Worm (Caenorhabditis elegans) whole organism, L4 larva: ENCODE measurements around the gene R01B10.2.

Experiments
- D1046.2 ChIP-seq: fragments of 200-800 bp; sonication (Bioruptor generic); IDR thresholded peaks from 2 replicates; pipeline ENCODE4 v1.3.6; 2022; ENCODE audit warnings: missing genetic modification characterization, missing compliant biosample characterization
- F26F4.8 ChIP-seq: fragments of 200-800 bp; sonication (Bioruptor generic); conservative IDR thresholded peaks from 2 replicates; pipeline ENCODE4 v1.3.6; 2022; ENCODE audit warnings: missing genetic modification characterization, missing compliant biosample characterization
- F37D6.2 ChIP-seq: sonication (generic microtip); optimal IDR thresholded peaks from 2 replicates; lab custom pipeline; 2016; ENCODE audit warnings: mild to moderate bottlenecking, missing genetic modification characterization, missing compliant biosample characterization
- F49E8.2 ChIP-seq: sonication (generic microtip); optimal IDR thresholded peaks from 2 replicates; lab custom pipeline; 2016; ENCODE audit warnings: missing compliant biosample characterization, mild to moderate bottlenecking, missing genetic modification characterization, borderline replicate concordance
- Y48G9A.11 ChIP-seq: fragments of 200-800 bp; sonication (Bioruptor generic); IDR thresholded peaks from 2 replicates; pipeline ENCODE4 v1.3.6; 2022; ENCODE audit warnings: missing genetic modification reagents, missing genetic modification characterization, missing compliant biosample characterization
- Y75B8A.6 ChIP-seq: fragments of 200-800 bp; sonication (Bioruptor generic); IDR thresholded peaks from 2 replicates; pipeline ENCODE4 v1.3.6; 2022; ENCODE audit warnings: missing genetic modification reagents, missing genetic modification characterization, missing compliant biosample characterization
- ZK337.2 ChIP-seq: fragments of 200-800 bp; sonication (Bioruptor generic); IDR thresholded peaks from 2 replicates; pipeline ENCODE4 v1.3.6; 2022; ENCODE audit warnings: missing genetic modification reagents, missing genetic modification characterization, missing compliant biosample characterization
- ceh-44 ChIP-seq: fragments of 200-800 bp; sonication (Bioruptor generic); IDR thresholded peaks from 2 replicates; pipeline ENCODE4 v1.3.6; 2022; ENCODE audit warnings: missing genetic modification reagents, missing genetic modification characterization, missing compliant biosample characterization
- ceh-62 ChIP-seq: sonication (generic microtip); optimal IDR thresholded peaks from 2 replicates; lab custom pipeline; 2017; ENCODE audit warnings: missing biosample characterization, missing genetic modification characterization
- ceh-82 ChIP-seq: sonication (generic microtip); optimal IDR thresholded peaks from 2 replicates; lab custom pipeline; 2017; ENCODE audit warnings: missing biosample characterization, missing genetic modification characterization
- cey-2 ChIP-seq: sonication (generic microtip); optimal IDR thresholded peaks from 3 replicates; lab custom pipeline; 2017; ENCODE audit warnings: missing genetic modification characterization, mild to moderate bottlenecking, missing compliant biosample characterization, antibody characterized with exemption, borderline replicate concordance; ENCODE audit not compliant: insufficient read depth
- daf-8 ChIP-seq: fragments of 200-800 bp; sonication (Bioruptor generic); IDR thresholded peaks from 2 replicates; pipeline ENCODE4 v1.3.6; 2022; ENCODE audit warnings: missing genetic modification characterization, missing compliant biosample characterization
- dpl-1 ChIP-seq: fragments of 150-350 bp; optimal IDR thresholded peaks from 2 replicates; lab custom pipeline; 2014; ENCODE audit warnings: missing biosample characterization, missing genetic modification reagents, missing genetic modification characterization
- duxl-1 ChIP-seq: sonication (generic microtip); optimal IDR thresholded peaks from 2 replicates; lab custom pipeline; 2016; ENCODE audit warnings: mild to moderate bottlenecking, missing genetic modification characterization, moderate library complexity, missing compliant biosample characterization; ENCODE audit not compliant: poor library complexity
- dve-1 ChIP-seq: sonication (generic microtip); optimal IDR thresholded peaks from 2 replicates; lab custom pipeline; 2017; ENCODE audit warnings: antibody characterized with exemption, mild to moderate bottlenecking, missing genetic modification characterization, missing compliant biosample characterization; ENCODE audit not compliant: insufficient read depth
- egl-27 ChIP-seq: sonication (generic microtip); optimal IDR thresholded peaks from 3 replicates; lab custom pipeline; 2017; ENCODE audit warnings: missing biosample characterization, missing genetic modification reagents, missing genetic modification characterization
- fkh-10 ChIP-seq: fragments of 150-350 bp; optimal IDR thresholded peaks from 2 replicates; lab custom pipeline; 2014; ENCODE audit warnings: missing biosample characterization, missing genetic modification reagents, missing genetic modification characterization
- hif-1 ChIP-seq, 2 experiments: sonication (generic microtip); optimal IDR thresholded peaks; 2 replicates each; lab custom pipeline; 2016 to 2017; ENCODE audit warnings: missing compliant biosample characterization in 2 of 2, missing genetic modification characterization in 2 of 2, missing genetic modification reagents in 2 of 2, missing genotype in 2 of 2, mild to moderate bottlenecking in 1 of 2
- hmg-1.1 ChIP-seq: fragments of 200-800 bp; sonication (Bioruptor generic); IDR thresholded peaks from 2 replicates; pipeline ENCODE4 v1.3.6; 2022; ENCODE audit warnings: missing genetic modification reagents, missing genetic modification characterization, missing compliant biosample characterization
- lin-1 ChIP-seq: fragments of 200-800 bp; sonication (Bioruptor generic); IDR thresholded peaks from 2 replicates; pipeline ENCODE4 v1.3.6; 2022; ENCODE audit warnings: missing genetic modification reagents, missing genetic modification characterization, missing compliant biosample characterization
- lin-13 ChIP-seq: fragments of 150-350 bp; optimal IDR thresholded peaks from 2 replicates; lab custom pipeline; 2014; ENCODE audit warnings: missing biosample characterization, missing genetic modification reagents, missing genetic modification characterization
- lin-38 ChIP-seq: fragments of 200-800 bp; sonication (Bioruptor generic); IDR thresholded peaks from 2 replicates; pipeline ENCODE4 v1.3.6; 2022; ENCODE audit warnings: missing genetic modification reagents, missing genetic modification characterization, missing compliant biosample characterization
- lir-3 ChIP-seq: sonication (generic microtip); optimal IDR thresholded peaks from 2 replicates; lab custom pipeline; 2016; ENCODE audit warnings: mild to moderate bottlenecking, missing genetic modification characterization, missing compliant biosample characterization
- madf-5 ChIP-seq, 2 experiments: fragments of 200-800 bp; sonication (Bioruptor generic); IDR thresholded peaks; 2 replicates each; pipeline ENCODE4 v1.3.6; 2022; ENCODE audit warnings: missing compliant biosample characterization in 2 of 2, missing genetic modification characterization in 2 of 2
- mdl-1 ChIP-seq, 2 experiments: fragments of 150-350 bp in 1 of 2; sonication (generic microtip) in 1 of 2; optimal IDR thresholded peaks; 2 replicates each; lab custom pipeline; 2014 to 2017; ENCODE audit warnings: missing biosample characterization in 2 of 2, missing genetic modification characterization in 2 of 2
- mep-1 ChIP-seq: fragments of 150-350 bp; sonication (generic microtip); optimal IDR thresholded peaks from 3 replicates; lab custom pipeline; 2014; ENCODE audit warnings: missing biosample characterization, missing genetic modification characterization
- nhr-102 ChIP-seq: sonication (generic microtip); optimal IDR thresholded peaks from 2 replicates; lab custom pipeline; 2016; ENCODE audit warnings: mild to moderate bottlenecking, missing genetic modification characterization, moderate library complexity, missing compliant biosample characterization
- nhr-237 ChIP-seq: sonication (generic microtip); optimal IDR thresholded peaks from 2 replicates; lab custom pipeline; 2017; ENCODE audit warnings: missing biosample characterization, missing genetic modification characterization
- nhr-42 ChIP-seq: fragments of 200-800 bp; sonication (Bioruptor generic); IDR thresholded peaks from 2 replicates; pipeline ENCODE4 v1.3.6; 2022; ENCODE audit warnings: missing genetic modification characterization, missing compliant biosample characterization
- nhr-6 ChIP-seq: fragments of 150-350 bp; optimal IDR thresholded peaks from 2 replicates; lab custom pipeline; 2014; ENCODE audit warnings: missing biosample characterization, missing genetic modification characterization
- nhr-77 ChIP-seq: fragments of 150-350 bp; optimal IDR thresholded peaks from 2 replicates; lab custom pipeline; 2014; ENCODE audit warnings: missing biosample characterization, missing genetic modification characterization
- php-3 ChIP-seq: fragments of 200-800 bp; sonication (Bioruptor generic); IDR thresholded peaks from 2 replicates; pipeline ENCODE4 v1.3.6; 2022; ENCODE audit warnings: missing genetic modification reagents, missing genetic modification characterization, missing compliant biosample characterization
- saeg-2 ChIP-seq: fragments of 200-800 bp; sonication (Bioruptor generic); IDR thresholded peaks from 2 replicates; pipeline ENCODE4 v1.3.6; 2022; ENCODE audit warnings: missing genetic modification reagents, missing genetic modification characterization, missing compliant biosample characterization
- set-16 ChIP-seq: fragments of 200-800 bp; sonication (Bioruptor generic); IDR thresholded peaks from 2 replicates; pipeline ENCODE4 v1.3.6; 2022; ENCODE audit warnings: missing genetic modification reagents, missing genetic modification characterization, missing compliant biosample characterization
- snpc-1.2 ChIP-seq: fragments of 200-800 bp; sonication (Bioruptor generic); IDR thresholded peaks from 2 replicates; pipeline ENCODE4 v1.3.6; 2022; ENCODE audit warnings: missing genetic modification reagents, missing genetic modification characterization, missing compliant biosample characterization
- spr-3 ChIP-seq: fragments of 200-800 bp; sonication (Bioruptor generic); optimal IDR thresholded peaks from 2 replicates; lab custom pipeline; 2018; ENCODE audit warnings: mild to moderate bottlenecking, missing genetic modification characterization, missing compliant biosample characterization
- unc-130 ChIP-seq: sonication (generic microtip); optimal IDR thresholded peaks from 2 replicates; lab custom pipeline; 2016; ENCODE audit warnings: missing genetic modification reagents, missing genetic modification characterization, missing compliant biosample characterization
- vab-7 ChIP-seq: fragments of 200-800 bp; sonication (Bioruptor generic); IDR thresholded peaks from 2 replicates; pipeline ENCODE4 v1.3.6; 2022; ENCODE audit warnings: missing genetic modification reagents, missing genetic modification characterization, missing compliant biosample characterization
- ztf-7 ChIP-seq: fragments of 150-350 bp; optimal IDR thresholded peaks from 2 replicates; lab custom pipeline; 2014; ENCODE audit warnings: missing biosample characterization, missing genetic modification characterization

Gene R01B10.2

DNA sequence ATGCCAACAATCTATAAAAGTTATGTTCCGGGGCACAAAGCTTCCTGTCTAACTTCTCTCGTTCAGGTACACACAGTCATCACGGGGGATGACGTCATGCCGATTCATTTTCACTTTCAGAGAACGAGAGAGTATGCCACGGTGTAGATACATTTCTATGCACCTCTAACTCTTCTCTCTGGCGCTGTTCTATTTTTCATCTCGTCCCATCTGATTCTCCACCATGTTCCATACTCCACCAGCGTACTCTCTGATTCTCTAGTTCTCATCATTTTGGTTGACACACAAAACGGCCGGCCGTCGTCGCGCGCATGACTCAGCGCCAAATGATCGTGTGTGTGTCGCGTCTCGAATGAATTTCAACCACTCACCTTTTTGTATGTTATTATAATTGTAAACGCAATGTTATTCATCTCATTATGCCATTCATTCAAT lies 40.9 kb downstream of the R01B10.2 start (continued):
- TF ChIP-seq lin-1 (GFP tag; lab: Robert Waterston, UW) (peak; percentile 97), nhr-42 (GFP tag; lab: Robert Waterston, UW) (peak; percentile 91), nhr-237 (tag; lab: Kevin White, UChicago) (no peak)

DNA sequence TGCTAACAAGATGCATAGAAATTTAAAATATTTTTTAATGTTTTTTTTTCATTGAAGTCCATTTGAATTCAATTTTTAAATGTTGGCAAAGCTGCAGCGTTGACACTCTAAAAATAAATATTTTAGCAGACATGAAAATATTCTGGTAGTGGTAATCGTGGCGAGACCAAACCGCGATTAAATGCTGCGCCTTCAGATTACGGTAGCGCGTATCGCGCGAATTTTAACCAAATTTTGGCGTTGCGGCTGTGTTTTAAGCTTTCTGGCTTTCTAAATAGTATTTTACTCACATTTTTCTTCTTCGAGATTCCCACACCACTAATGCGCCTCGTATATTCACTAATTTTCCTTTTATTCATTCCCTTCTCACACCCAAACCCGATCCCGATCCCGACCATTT lies 45.2 kb downstream of the R01B10.2 start, which contains the start of gene cpg-4:
cpg-4 (plus strand) TSS at position 303 of the 400 bp plus-strand sequence.
- TF ChIP-seq madf-5 (GFP tag; IDR thresholded peaks at IDR 0.05; lab: Robert Waterston, UW) (no peak), F26F4.8 (no peak), lin-1 (GFP tag; lab: Robert Waterston, UW) (no peak), nhr-102 (tag; lab: Kevin White, UChicago) (no peak), dpl-1 (GFP tag; lab: Kevin White, UChicago) (no peak), hif-1 (tag; optimal IDR thresholded peaks at IDR 0.05; lab: Kevin White, UChicago) (no peak), ztf-7 (tag; lab: Kevin White, UChicago) (no peak), ceh-82 (tag; lab: Kevin White, UChicago) (no peak), duxl-1 (tag; lab: Kevin White, UChicago) (no peak), nhr-237 (tag; lab: Kevin White, UChicago) (no peak), saeg-2 (no peak), lin-38 (GFP tag; lab: Robert Waterston, UW) (peak; percentile 44; the same call in 1 of the 2 replicates), ZK337.2 (no peak), mdl-1 (tag; optimal IDR thresholded peaks at IDR 0.05; lab: Kevin White, UChicago) (no peak), cey-2 (tag; lab: Kevin White, UChicago) (no peak), F49E8.2 (tag; lab: Kevin White, UChicago) (peak; percentile 32), nhr-6 (tag; lab: Kevin White, UChicago) (no peak), php-3 (GFP tag; lab: Robert Waterston, UW) (no peak), ceh-44 (no peak), hmg-1.1 (no peak), nhr-77 (tag; lab: Kevin White, UChicago) (no peak), fkh-10 (GFP tag; lab: Kevin White, UChicago) (no peak), Y75B8A.6 (GFP tag; lab: Robert Waterston, UW) (no peak), spr-3 (GFP tag; lab: Kevin White, UChicago) (no peak), F37D6.2 (tag; lab: Kevin White, UChicago) (no peak), lir-3 (tag; lab: Kevin White, UChicago) (no peak), D1046.2 (GFP tag; lab: Robert Waterston, UW) (no peak), snpc-1.2 (GFP tag; lab: Robert Waterston, UW) (0 out of 2 replicates have a peak, but pooled peaks have one; percentile 27), ceh-62 (tag; lab: Kevin White, UChicago) (no peak), Y48G9A.11 (GFP tag; lab: Robert Waterston, UW) (peak; percentile 63; the same call in 1 of the 2 replicates), lin-13 (GFP tag; lab: Kevin White, UChicago) (no peak), set-16 (GFP tag; lab: Robert Waterston, UW) (no peak), unc-130 (GFP tag; lab: Kevin White, UChicago) (peak; percentile 18), egl-27 (no peak), vab-7 (GFP tag; lab: Robert Waterston, UW) (no peak), mep-1 (tag; lab: Kevin White, UChicago) (no peak), daf-8 (GFP tag; lab: Robert Waterston, UW) (no peak), dve-1 (tag; lab: Kevin White, UChicago) (no peak)
